Worm (Caenorhabditis elegans) whole organism, early embryonic: ENCODE data around the gene H19J13.2.

Source experiments
- F13C5.2 ChIP-seq: sonication (generic microtip); optimal IDR thresholded peaks from 2 replicates; lab custom pipeline; 2017; ENCODE audit warnings: mild to moderate bottlenecking, missing genetic modification characterization, inconsistent platforms, missing compliant biosample characterization
- ama-1 ChIP-seq: fragments of 150-350 bp; optimal IDR thresholded peaks from 2 replicates; lab custom pipeline; 2014
- ceh-13 ChIP-seq: fragments of 200-800 bp; sonication (Bioruptor generic); optimal IDR thresholded peaks from 2 replicates; lab custom pipeline; 2018; ENCODE audit warnings: mild to moderate bottlenecking, missing genetic modification characterization, missing compliant biosample characterization
- ets-7 ChIP-seq: sonication (generic microtip); optimal IDR thresholded peaks from 2 replicates; lab custom pipeline; 2016; ENCODE audit warnings: missing genotype, missing genetic modification characterization, missing compliant biosample characterization
- hmbx-1 ChIP-seq: sonication (generic microtip); optimal IDR thresholded peaks from 2 replicates; lab custom pipeline; 2016; ENCODE audit warnings: mild to moderate bottlenecking, missing genetic modification characterization, missing compliant biosample characterization
- scrt-1 ChIP-seq: fragments of 200-800 bp; sonication (Bioruptor generic); IDR thresholded peaks from 2 replicates; pipeline ENCODE4 v1.3.6; 2022; ENCODE audit warnings: missing genetic modification characterization, missing compliant biosample characterization

DNA sequence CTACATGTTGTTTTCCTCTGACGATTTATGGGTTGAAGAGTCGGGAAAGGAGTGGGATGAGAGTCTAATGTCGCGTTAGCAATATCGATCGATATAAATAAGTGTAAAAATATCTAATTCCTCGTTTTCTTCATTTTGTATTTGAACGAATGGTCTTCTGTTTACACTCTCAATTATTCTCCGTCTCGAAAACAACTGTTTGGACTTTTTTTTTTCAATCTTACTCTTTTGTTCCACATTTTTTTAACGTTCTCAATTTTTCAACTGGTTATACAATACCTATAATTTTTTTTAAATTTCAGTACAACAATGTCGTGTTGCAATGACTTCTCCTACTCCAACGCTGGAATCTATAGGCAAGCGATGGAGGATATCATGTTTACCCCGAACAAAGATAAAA lies 47.6 kb upstream of the H19J13.2 start, which contains the start of gene F17A2.13:
- TF ChIP-seq ets-7 (tag; lab: Kevin White, UChicago) (no peak), ama-1 (no peak), scrt-1 (GFP tag; lab: Robert Waterston, UW) (no peak), F13C5.2 (tag; lab: Kevin White, UChicago) (no peak), hmbx-1 (no peak), ceh-13 (no peak)
